Worm (Caenorhabditis elegans): ENCODE measurements around the gene oac-56.

Gene oac-56

DNA sequence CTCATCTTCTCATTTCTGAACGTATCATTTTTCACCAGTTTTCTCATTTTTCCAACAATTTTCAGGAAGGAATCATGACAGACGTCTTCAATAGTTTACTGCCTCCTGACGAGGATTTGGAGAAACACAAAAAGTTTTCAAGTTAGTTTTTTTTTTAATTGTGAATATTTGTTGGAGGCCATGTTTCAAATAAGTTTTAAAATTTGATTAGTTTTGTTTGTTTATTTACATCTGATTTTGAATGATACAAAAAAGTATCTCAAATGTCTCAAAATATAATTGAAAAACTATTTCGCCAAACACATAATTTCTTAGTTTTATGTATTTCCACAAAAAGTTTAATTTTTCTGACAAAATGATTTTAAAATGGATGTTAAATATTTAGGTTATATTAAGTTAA lies 10.6 kb upstream of the oac-56 start, which contains the start of gene ssu-2:
TSS of gene ssu-2 (plus strand) at position 59 of the 400 bp plus-strand sequence.
- TF ChIP-seq tbx-7 (tag; optimal IDR thresholded peaks at IDR 0.05) (no peak), pha-2 (tag; optimal IDR thresholded peaks at IDR 0.05) (no peak), lin-11 (tag; optimal IDR thresholded peaks at IDR 0.05) (no peak), syd-9 (tag; optimal IDR thresholded peaks at IDR 0.05) (no peak)

DNA sequence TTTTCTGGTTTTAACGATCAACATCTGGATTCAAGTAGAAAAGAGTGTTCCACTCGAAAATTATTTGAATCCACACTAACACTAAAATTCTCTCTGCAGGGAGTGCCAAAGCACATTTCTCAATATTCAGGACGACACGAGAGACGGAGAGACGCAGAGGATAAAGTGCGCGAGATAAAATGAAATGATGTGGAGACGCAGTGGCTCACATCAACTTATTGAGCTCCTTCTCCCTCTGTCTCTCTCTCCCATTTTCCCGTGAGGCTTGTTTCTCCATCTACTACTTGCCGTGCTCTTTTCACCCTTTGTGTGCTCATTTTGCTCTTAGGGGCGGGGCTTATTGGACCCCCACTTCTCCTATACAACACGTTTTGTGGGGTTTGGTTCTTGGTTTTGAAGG lies 5.6 kb upstream of the oac-56 start:
- TF ChIP-seq ceh-18 (tag; optimal IDR thresholded peaks at IDR 0.05) (peak; percentile 60), lin-11 (tag; optimal IDR thresholded peaks at IDR 0.05) (no peak), unc-3 (GFP tag; conservative IDR thresholded peaks at IDR 0.05) (no peak), unc-3 (tag; optimal IDR thresholded peaks at IDR 0.05) (peak; percentile 12), unc-55 (GFP tag; optimal IDR thresholded peaks at IDR 0.05) (peak; percentile 76), ceh-34 (tag; optimal IDR thresholded peaks at IDR 0.05) (peak; percentile 13), nfya-1 (tag; optimal IDR thresholded peaks at IDR 0.05) (peak; percentile 53), hlh-8 (tag; optimal IDR thresholded peaks at IDR 0.05) (peak; percentile 54), ahr-1 (tag; optimal IDR thresholded peaks at IDR 0.05) (no peak), unc-42 (tag; optimal IDR thresholded peaks at IDR 0.05) (peak; percentile 82), F13H6.1 (tag; optimal IDR thresholded peaks at IDR 0.05) (no peak), ceh-31 (tag; optimal IDR thresholded peaks at IDR 0.05) (peak; percentile 79), ceh-19 (GFP tag; optimal IDR thresholded peaks at IDR 0.05) (peak; percentile 2), unc-86 (tag; optimal IDR thresholded peaks at IDR 0.05) (no peak), rnt-1 (tag; optimal IDR thresholded peaks at IDR 0.05) (peak; percentile 27)

DNA sequence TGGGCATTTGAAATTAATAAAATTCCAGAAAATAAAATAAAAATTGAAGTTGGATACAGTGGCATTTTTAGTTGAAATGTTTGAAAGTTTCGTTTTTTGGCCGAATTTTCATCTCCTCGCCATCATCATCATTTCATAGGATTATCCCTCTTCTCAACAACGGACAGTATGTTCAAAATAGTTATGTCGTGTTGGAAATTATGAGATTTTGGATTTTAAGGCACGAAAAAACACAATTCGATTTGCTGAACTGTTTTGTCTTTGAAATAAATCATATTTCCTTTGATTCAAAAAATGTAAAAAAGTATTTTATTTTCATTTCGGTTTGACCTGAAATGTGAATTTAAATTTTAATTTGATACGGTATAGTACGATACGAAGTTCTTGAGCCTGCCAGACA lies 6.8 kb downstream of the oac-56 start, which contains the start of gene srlf-28:
TSS of gene srlf-28 (minus strand) at position 101 of the 400 bp plus-strand sequence.
- TF ChIP-seq ceh-9 (tag; optimal IDR thresholded peaks at IDR 0.05), result no peak
- TF ChIP-seq nhr-232 (tag; optimal IDR thresholded peaks at IDR 0.05), result no peak
- TF ChIP-seq ceh-19 (GFP tag; optimal IDR thresholded peaks at IDR 0.05), result no peak
- TF ChIP-seq ceh-30 (tag; optimal IDR thresholded peaks at IDR 0.05), result no peak
- TF ChIP-seq pros-1 (tag; optimal IDR thresholded peaks at IDR 0.05), result no peak
- no peak for TF ChIP-seq ceh-6 (GFP tag; optimal IDR thresholded peaks at IDR 0.05)
- TF ChIP-seq ceh-24 (tag; optimal IDR thresholded peaks at IDR 0.05), result no peak
- TF ChIP-seq fax-1 (tag; optimal IDR thresholded peaks at IDR 0.05), result no peak
- TF ChIP-seq Y22D7AL.16 (tag; optimal IDR thresholded peaks at IDR 0.05), result no peak
- TF ChIP-seq odd-2 (tag; optimal IDR thresholded peaks at IDR 0.05), result no peak
- no peak for TF ChIP-seq ceh-34 (tag; optimal IDR thresholded peaks at IDR 0.05)
- TF ChIP-seq npax-4 (tag; optimal IDR thresholded peaks at IDR 0.05), result no peak
- TF ChIP-seq K02D7.2 (tag; optimal IDR thresholded peaks at IDR 0.05), result no peak
- TF ChIP-seq fkh-10 (GFP tag; optimal IDR thresholded peaks at IDR 0.05), result no peak
- no peak for TF ChIP-seq ama-1 (optimal IDR thresholded peaks at IDR 0.05)
- no peak for TF ChIP-seq dve-1 (tag; optimal IDR thresholded peaks at IDR 0.05)

DNA sequence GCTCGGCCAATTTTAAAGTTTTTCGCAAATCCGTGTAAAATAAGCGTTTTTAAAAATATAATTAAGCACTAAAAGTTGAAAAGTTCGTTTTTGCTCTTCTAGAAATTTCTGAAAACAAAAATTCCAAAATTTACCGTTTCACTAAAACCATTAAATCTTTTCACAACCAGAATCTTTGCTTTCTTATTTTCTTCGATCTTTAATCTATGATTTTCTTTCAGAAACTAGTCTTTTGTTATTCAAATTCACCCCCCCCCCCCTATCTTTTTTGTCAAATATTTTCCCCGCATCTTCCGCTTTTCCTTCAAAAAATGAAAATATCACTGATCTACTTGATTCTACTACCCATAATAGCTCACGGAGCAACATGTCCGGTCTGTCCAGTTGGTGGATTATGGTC lies 10.9 kb downstream of the oac-56 start, which contains the start of gene Y67A10A.11:
TSS of gene Y67A10A.11 (plus strand) at position 301 of the 400 bp plus-strand sequence.
- no peak for TF ChIP-seq lin-11 (tag; optimal IDR thresholded peaks at IDR 0.05)
- TF ChIP-seq ceh-30 (tag; optimal IDR thresholded peaks at IDR 0.05), result no peak
- no peak for TF ChIP-seq fax-1 (tag; optimal IDR thresholded peaks at IDR 0.05)
- TF ChIP-seq C38D4.7 (GFP tag; optimal IDR thresholded peaks at IDR 0.05), result no peak
- no peak for TF ChIP-seq elt-2 (tag; optimal IDR thresholded peaks at IDR 0.05)
- no peak for TF ChIP-seq ceh-24 (tag; optimal IDR thresholded peaks at IDR 0.05)
- TF ChIP-seq K09A11.1 (tag; optimal IDR thresholded peaks at IDR 0.05; ENCODE audit: insufficient read depth), result no peak
- TF ChIP-seq eyg-1 (tag; optimal IDR thresholded peaks at IDR 0.05), result no peak

DNA sequence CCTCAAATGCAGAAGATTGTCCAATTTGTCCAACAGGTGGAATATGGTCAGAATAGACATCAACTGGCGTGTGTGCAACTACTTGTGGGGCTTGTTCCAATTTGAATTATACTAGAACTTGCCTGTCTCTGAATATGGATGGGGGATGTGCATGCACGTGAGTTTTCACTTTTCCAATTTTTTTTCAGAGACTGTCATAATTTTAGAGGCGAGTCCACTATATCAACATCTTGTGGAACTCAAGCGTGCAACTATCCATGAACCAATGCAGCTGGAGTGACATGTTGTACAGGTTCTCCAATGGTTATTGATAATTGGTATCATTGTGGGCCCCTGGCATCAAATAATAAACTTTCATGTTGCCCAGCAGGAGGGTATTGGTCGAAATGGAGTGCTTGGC lies 12.8 kb downstream of the oac-56 start, which contains the start of gene Y67A10A.2:
TSS of gene Y67A10A.2 (plus strand) at position 301 of the 400 bp plus-strand sequence.
- no peak for TF ChIP-seq odd-2 (tag; optimal IDR thresholded peaks at IDR 0.05)
- TF ChIP-seq ceh-18 (tag; optimal IDR thresholded peaks at IDR 0.05), result no peak
- no peak for TF ChIP-seq npax-4 (tag; optimal IDR thresholded peaks at IDR 0.05)
- TF ChIP-seq K09A11.1 (tag; optimal IDR thresholded peaks at IDR 0.05; ENCODE audit: insufficient read depth), result no peak
- TF ChIP-seq fax-1 (tag; optimal IDR thresholded peaks at IDR 0.05), result no peak
- TF ChIP-seq ceh-6 (GFP tag; optimal IDR thresholded peaks at IDR 0.05), result no peak
- TF ChIP-seq ceh-45 (GFP tag; IDR thresholded peaks at IDR 0.05), result no peak
- TF ChIP-seq madf-2 (tag; optimal IDR thresholded peaks at IDR 0.05), result no peak
- TF ChIP-seq pag-3 (tag; optimal IDR thresholded peaks at IDR 0.05; ENCODE audit: borderline replicate concordance), result no peak
- no peak for TF ChIP-seq lin-11 (tag; optimal IDR thresholded peaks at IDR 0.05)
- no peak for TF ChIP-seq hlh-8 (tag; optimal IDR thresholded peaks at IDR 0.05)
- no peak for TF ChIP-seq unc-86 (tag; optimal IDR thresholded peaks at IDR 0.05)
- TF ChIP-seq hlh-6 (tag; optimal IDR thresholded peaks at IDR 0.05), result no peak
- no peak for TF ChIP-seq ets-4 (tag; optimal IDR thresholded peaks at IDR 0.05)
- TF ChIP-seq lim-6 (tag; optimal IDR thresholded peaks at IDR 0.05), result no peak
- no peak for TF ChIP-seq che-1 (tag; optimal IDR thresholded peaks at IDR 0.05)

All from whole organism, late embryonic.